Fruit fly (Drosophila melanogaster): ENCODE results near the gene CG31642.

The CG31642 gene

DNA sequence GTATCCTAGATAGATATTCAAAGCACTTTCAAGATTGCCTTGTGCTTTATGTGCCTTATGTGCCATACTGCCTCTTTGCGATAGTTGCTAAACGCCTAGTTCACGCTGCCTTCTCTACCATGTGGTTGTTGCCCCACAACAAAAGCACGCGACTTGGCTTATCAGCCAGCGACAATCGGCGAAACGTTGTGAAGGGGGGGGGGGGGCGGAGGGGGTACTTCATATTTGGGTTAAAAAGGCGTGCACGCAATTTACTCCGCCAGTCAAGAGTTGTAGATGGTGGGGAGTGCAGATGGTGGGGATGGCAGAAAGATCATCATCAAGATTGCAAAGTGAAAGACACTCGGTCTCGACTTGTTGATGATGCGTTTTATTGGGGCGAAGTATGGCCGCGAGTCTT, 50.8 kb downstream of the CG31642 start:
- no peak for TF ChIP-seq al (GFP tag; IDR thresholded peaks at IDR 0.05)
- TF ChIP-seq Hr39 (optimal IDR thresholded peaks at IDR 0.05), result peak; percentile 80
- no peak for TF ChIP-seq dysf (GFP tag; IDR thresholded peaks at IDR 0.05)
- TF ChIP-seq CG1529 (GFP tag; optimal IDR thresholded peaks at IDR 0.05), result no peak
- TF ChIP-seq ham (GFP tag; IDR thresholded peaks at IDR 0.05), result no peak
- no peak for TF ChIP-seq Myb (GFP tag; optimal IDR thresholded peaks at IDR 0.05)
- peak; percentile 29 for TF ChIP-seq BEAF-32 (GFP tag; optimal IDR thresholded peaks at IDR 0.05)
- peak; percentile 16 for TF ChIP-seq grn (GFP tag; optimal IDR thresholded peaks at IDR 0.05)
- no peak for TF ChIP-seq CG4854 (GFP tag; optimal IDR thresholded peaks at IDR 0.05)
- peak; percentile 66; the same call in 1 of the 2 replicates for TF ChIP-seq crol (GFP tag; IDR thresholded peaks at IDR 0.05)
- no peak for TF ChIP-seq CG10209 (GFP tag; optimal IDR thresholded peaks at IDR 0.05)
- no peak for TF ChIP-seq CG17568 (GFP tag; optimal IDR thresholded peaks at IDR 0.05)
- peak; percentile 74 for TF ChIP-seq cwo (GFP tag; optimal IDR thresholded peaks at IDR 0.05)

Measured in whole organism, embryonic.